Fruit fly (Drosophila melanogaster) whole organism, embryonic: Measurements from ENCODE around the gene Phb1.

Experiments used
- Adf1 ChIP-seq: fragments of 200-800 bp; sonication (Bioruptor generic); IDR thresholded peaks from 2 replicates; pipeline ENCODE4 v1.3.6; 2022; ENCODE audit warnings: missing biosample characterization, missing genetic modification characterization
- CG10959 ChIP-seq: fragments of 200-800 bp; sonication (Bioruptor generic); IDR thresholded peaks from 2 replicates; pipeline ENCODE4 v1.3.6; 2022; ENCODE audit warnings: missing biosample characterization, missing genetic modification characterization
- CG10979 ChIP-seq: fragments of 200-800 bp; sonication (Bioruptor generic); optimal IDR thresholded peaks from 2 replicates; lab custom pipeline; 2018; ENCODE audit warnings: missing biosample characterization, mild to moderate bottlenecking, missing genetic modification characterization, moderate library complexity
- CG11560 ChIP-seq: fragments of 200-800 bp; sonication (Bioruptor generic); IDR thresholded peaks from 3 replicates; pipeline ENCODE4 v1.3.6; 2022; ENCODE audit warnings: missing biosample characterization, missing genetic modification characterization
- CG12219 ChIP-seq: fragments of 200-800 bp; sonication (Bioruptor generic); optimal IDR thresholded peaks from 3 replicates; lab custom pipeline; 2018; ENCODE audit warnings: missing biosample characterization, mild to moderate bottlenecking, missing genetic modification characterization
- CG13894 ChIP-seq: fragments of 200-800 bp; sonication (Bioruptor generic); optimal IDR thresholded peaks from 3 replicates; lab custom pipeline; 2018; ENCODE audit warnings: missing biosample characterization, mild to moderate bottlenecking, missing genetic modification characterization, moderate library complexity
- CG14860 ChIP-seq: fragments of 200-800 bp; sonication (Bioruptor generic); IDR thresholded peaks from 3 replicates; pipeline ENCODE4 v1.3.6; 2022; ENCODE audit warnings: missing biosample characterization, missing genetic modification characterization; ENCODE audit not compliant: partially characterized antibody
- CG17385 ChIP-seq: fragments of 200-800 bp; sonication (Bioruptor generic); optimal IDR thresholded peaks from 3 replicates; lab custom pipeline; 2018; ENCODE audit warnings: missing biosample characterization, mild to moderate bottlenecking, missing genetic modification characterization
- CG17829 ChIP-seq: fragments of 200-800 bp; optimal IDR thresholded peaks from 2 replicates; lab custom pipeline; 2019; ENCODE audit warnings: missing biosample characterization, mild to moderate bottlenecking, missing genetic modification characterization, moderate library complexity
- CG1832 ChIP-seq: fragments of 200-800 bp; sonication (Bioruptor generic); optimal IDR thresholded peaks from 2 replicates; lab custom pipeline; 2017; ENCODE audit warnings: missing biosample characterization, mild to moderate bottlenecking, missing genetic modification characterization, inconsistent platforms
- CG18619 ChIP-seq: fragments of 200-800 bp; sonication (Bioruptor generic); optimal IDR thresholded peaks from 3 replicates; lab custom pipeline; 2017; ENCODE audit warnings: missing biosample characterization, mild to moderate bottlenecking, missing genetic modification characterization
- CG3065 ChIP-seq: fragments of 200-800 bp; sonication (Bioruptor generic); optimal IDR thresholded peaks from 2 replicates; lab custom pipeline; 2016; ENCODE audit warnings: missing biosample characterization, missing genetic modification characterization
- CG4360 ChIP-seq: fragments of 200-800 bp; sonication (Bioruptor generic); IDR thresholded peaks from 2 replicates; pipeline ENCODE4 v1.3.6; 2022; ENCODE audit warnings: missing biosample characterization, missing genetic modification characterization
- CG4820 ChIP-seq: fragments of 200-800 bp; sonication (Bioruptor generic); optimal IDR thresholded peaks from 3 replicates; lab custom pipeline; 2016; ENCODE audit warnings: missing biosample characterization, missing genetic modification characterization
- CG6175 ChIP-seq: fragments of 200-800 bp; sonication (Bioruptor generic); IDR thresholded peaks from 3 replicates; pipeline ENCODE4 v1.3.6; 2022; ENCODE audit warnings: missing biosample characterization, missing genetic modification characterization
- CG8924 ChIP-seq: fragments of 200-800 bp; optimal IDR thresholded peaks from 3 replicates; lab custom pipeline; 2019; ENCODE audit warnings: missing biosample characterization, mild to moderate bottlenecking, missing genetic modification characterization, moderate library complexity
- CG8944 ChIP-seq: fragments of 200-800 bp; sonication (Bioruptor generic); optimal IDR thresholded peaks from 3 replicates; lab custom pipeline; 2016; ENCODE audit warnings: missing biosample characterization, missing genetic modification characterization
- Dbx ChIP-seq: fragments of 200-800 bp; sonication (Bioruptor generic); IDR thresholded peaks from 3 replicates; pipeline ENCODE4 v1.3.6; 2022; ENCODE audit warnings: missing biosample characterization, missing genetic modification characterization
- Drgx ChIP-seq: fragments of 200-800 bp; sonication (Bioruptor generic); IDR thresholded peaks from 2 replicates; pipeline ENCODE4 v1.3.6; 2022; ENCODE audit warnings: missing biosample characterization, missing genetic modification characterization
- ERR ChIP-seq: fragments of 200-800 bp; sonication (Bioruptor generic); optimal IDR thresholded peaks from 2 replicates; lab custom pipeline; 2016; ENCODE audit warnings: missing biosample characterization, missing genetic modification characterization
- Fer3 ChIP-seq: fragments of 200-800 bp; sonication (Bioruptor generic); optimal IDR thresholded peaks from 2 replicates; lab custom pipeline; 2018; ENCODE audit warnings: missing biosample characterization, mild to moderate bottlenecking, missing genetic modification characterization, moderate library complexity
- Hmr ChIP-seq: fragments of 200-800 bp; sonication (Bioruptor generic); optimal IDR thresholded peaks from 3 replicates; lab custom pipeline; 2017; ENCODE audit warnings: mild to moderate bottlenecking, missing biosample characterization, missing genetic modification reagents, missing genetic modification characterization
- Med ChIP-seq: fragments of 200-800 bp; sonication (Bioruptor generic); peaks from one replicate; lab custom pipeline; 2016; ENCODE audit warnings: missing biosample characterization, missing genetic modification characterization, mild to moderate bottlenecking, inconsistent platforms, moderate library complexity
- aop ChIP-seq: fragments of 200-800 bp; sonication (Bioruptor generic); IDR thresholded peaks from 2 replicates; pipeline ENCODE4 v1.3.6; 2022; ENCODE audit warnings: missing biosample characterization, missing genetic modification characterization
- ara ChIP-seq: fragments of 200-800 bp; sonication (Bioruptor generic); IDR thresholded peaks from 2 replicates; pipeline ENCODE4 v1.3.6; 2022; ENCODE audit warnings: missing biosample characterization, missing genetic modification characterization
- bigmax ChIP-seq: fragments of 200-800 bp; sonication (Bioruptor generic); optimal IDR thresholded peaks from 2 replicates; lab custom pipeline; 2018; ENCODE audit warnings: missing biosample characterization, mild to moderate bottlenecking, missing genetic modification characterization
- bsh ChIP-seq, 2 experiments: fragments of 200-800 bp; sonication (Bioruptor generic); optimal IDR thresholded peaks; 2 replicates each; lab custom pipeline; 2017 to 2018; ENCODE audit warnings: mild to moderate bottlenecking in 2 of 2, missing biosample characterization in 2 of 2, missing genetic modification characterization in 2 of 2, moderate library complexity in 1 of 2
- cad ChIP-seq: fragments of >200 bp; optimal IDR thresholded peaks from 2 replicates; lab custom pipeline; 2017; ENCODE audit warnings: missing biosample characterization, missing genetic modification characterization
- chinmo ChIP-seq: fragments of 200-800 bp; sonication (Bioruptor generic); IDR thresholded peaks from 4 replicates; pipeline ENCODE4 v1.3.6; 2022; ENCODE audit warnings: missing biosample characterization, missing genetic modification characterization; ENCODE audit not compliant: partially characterized antibody
- ci ChIP-seq: fragments of 200-800 bp; sonication (Bioruptor generic); IDR thresholded peaks from 3 replicates; pipeline ENCODE4 v1.3.6; 2022; ENCODE audit warnings: missing biosample characterization, missing genetic modification characterization
- crol ChIP-seq: fragments of 200-800 bp; sonication (Bioruptor generic); IDR thresholded peaks from 2 replicates; pipeline ENCODE4 v1.3.6; 2022; ENCODE audit warnings: missing biosample characterization, missing genetic modification characterization
- dimm ChIP-seq: fragments of 200-800 bp; sonication (Bioruptor generic); IDR thresholded peaks from 2 replicates; pipeline ENCODE4 v1.3.6; 2022; ENCODE audit warnings: missing biosample characterization, missing genetic modification characterization
- gcm ChIP-seq: fragments of 200-800 bp; sonication (Bioruptor generic); optimal IDR thresholded peaks from 2 replicates; lab custom pipeline; 2019; ENCODE audit warnings: missing biosample characterization, mild to moderate bottlenecking, missing genetic modification characterization, moderate library complexity
- grn ChIP-seq: fragments of 200-800 bp; sonication (Bioruptor generic); optimal IDR thresholded peaks from 3 replicates; lab custom pipeline; 2017; ENCODE audit warnings: missing biosample characterization, missing genetic modification characterization
- kah ChIP-seq: fragments of 200-800 bp; sonication (Bioruptor generic); optimal IDR thresholded peaks from 2 replicates; lab custom pipeline; 2018; ENCODE audit warnings: missing biosample characterization, mild to moderate bottlenecking, missing genetic modification characterization
- nerfin-2 ChIP-seq: fragments of 200-800 bp; sonication (Bioruptor generic); IDR thresholded peaks from 2 replicates; pipeline ENCODE4 v1.3.6; 2022; ENCODE audit warnings: missing biosample characterization, missing genetic modification characterization; ENCODE audit not compliant: partially characterized antibody
- nom ChIP-seq: fragments of 200-800 bp; sonication (Bioruptor generic); optimal IDR thresholded peaks from 2 replicates; lab custom pipeline; 2017; ENCODE audit warnings: missing biosample characterization, missing genetic modification characterization, mild to moderate bottlenecking, moderate library complexity, missing genetic modification reagents
- odd ChIP-seq: fragments of 200-800 bp; sonication (Bioruptor generic); optimal IDR thresholded peaks from 2 replicates; lab custom pipeline; 2017; ENCODE audit warnings: missing biosample characterization, mild to moderate bottlenecking, missing genetic modification characterization
- otp ChIP-seq: fragments of 200-800 bp; sonication (Bioruptor generic); IDR thresholded peaks from 3 replicates; pipeline ENCODE4, ENCODE4 v1.3.6; 2022; ENCODE audit warnings: missing biosample characterization, missing genetic modification characterization
- pfk ChIP-seq: fragments of 200-800 bp; sonication (Bioruptor generic); optimal IDR thresholded peaks from 2 replicates; lab custom pipeline; 2018; ENCODE audit warnings: missing biosample characterization, mild to moderate bottlenecking, missing genetic modification characterization, moderate library complexity
- ranshi ChIP-seq: fragments of 200-800 bp; sonication (Bioruptor generic); IDR thresholded peaks from 2 replicates; pipeline ENCODE4 v1.3.6; 2022; ENCODE audit warnings: missing biosample characterization, missing genetic modification characterization
- sens ChIP-seq: fragments of 200-800 bp; sonication (Bioruptor generic); peaks from one replicate; lab custom pipeline; 2016; ENCODE audit warnings: missing biosample characterization, missing genetic modification characterization
- sisA ChIP-seq: fragments of 200-800 bp; sonication (Bioruptor generic); IDR thresholded peaks from 2 replicates; pipeline ENCODE4 v1.3.6; 2022; ENCODE audit warnings: missing biosample characterization, missing genetic modification characterization
- twi ChIP-seq: fragments of 200-800 bp; optimal IDR thresholded peaks from 2 replicates; lab custom pipeline; 2019; ENCODE audit warnings: missing biosample characterization, mild to moderate bottlenecking, missing genetic modification characterization, moderate library complexity
- vvl ChIP-seq: fragments of 200-800 bp; sonication (Bioruptor generic); IDR thresholded peaks from 2 replicates; pipeline ENCODE4 v1.3.6; 2022; ENCODE audit warnings: missing biosample characterization, missing genetic modification characterization
- z ChIP-seq: fragments of 200-800 bp; sonication (Bioruptor generic); IDR thresholded peaks from 3 replicates; pipeline ENCODE4 v1.3.6; 2022; ENCODE audit warnings: missing biosample characterization, missing genetic modification characterization
- zen2 ChIP-seq: fragments of 200-800 bp; sonication (Bioruptor generic); IDR thresholded peaks from 3 replicates; pipeline ENCODE4 v1.3.6; 2022; ENCODE audit warnings: missing biosample characterization, missing genetic modification characterization; ENCODE audit not compliant: partially characterized antibody
- zfh1 ChIP-seq: fragments of 200-800 bp; sonication (Bioruptor generic); IDR thresholded peaks from 3 replicates; pipeline ENCODE4 v1.3.6; 2022; ENCODE audit warnings: missing biosample characterization, missing genetic modification characterization

Gene Phb1

DNA sequence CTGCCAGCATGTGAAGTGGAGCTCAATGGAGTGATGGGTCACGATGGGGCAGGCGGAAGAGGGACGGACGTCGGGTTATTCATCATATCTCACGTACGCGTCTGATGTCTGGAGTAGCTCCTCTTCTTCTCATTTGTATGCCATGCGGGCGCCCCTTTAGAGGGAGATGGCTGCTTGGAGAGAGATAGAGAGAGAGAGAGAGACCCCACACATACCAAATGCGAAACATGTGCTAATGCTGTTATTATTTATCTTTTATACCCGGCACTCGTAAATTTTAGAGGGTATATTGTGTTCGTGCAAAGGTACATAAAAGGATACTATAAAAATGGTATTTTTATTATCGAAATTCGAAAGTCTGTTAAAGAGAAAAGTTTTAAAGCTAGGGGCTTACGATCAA lies 22.4 kb upstream of the Phb1 start (continued):
- TF ChIP-seq odd (GFP tag; lab: Kevin White, UChicago) (no peak), aop (GFP tag; lab: Robert Waterston, UW) (no peak), grn (no peak), vvl (peak; percentile 77), cad (GFP tag; lab: Kevin White, UChicago) (no peak), crol (GFP tag; lab: Robert Waterston, UW) (peak; percentile 50; the same call in 1 of the 2 replicates), Med (GFP tag; lab: Kevin White, UChicago) (no peak), Hmr (GFP tag; lab: Kevin White, UChicago) (peak; percentile 8), gcm (peak; percentile 92), CG8944 (GFP tag; lab: Kevin White, UChicago) (no peak), CG1832 (GFP tag; lab: Kevin White, UChicago) (peak; percentile 68), ci (0 out of 3 replicates have a peak, but pooled peaks have one; percentile 23), CG12219 (GFP tag; lab: Kevin White, UChicago) (no peak), zfh1 (GFP tag; lab: Robert Waterston, UW) (no peak), CG13894 (peak; percentile 18), ranshi (GFP tag; lab: Robert Waterston, UW) (no peak), CG4820 (no peak), z (GFP tag; lab: Robert Waterston, UW) (0 out of 3 replicates have a peak, but pooled peaks have one; percentile 24), CG18619 (no peak), sens (GFP tag; lab: Kevin White, UChicago) (peak; percentile 38), CG17385 (GFP tag; lab: Kevin White, UChicago) (peak; percentile 56), twi (tag; lab: Kevin White, UChicago) (peak; percentile 92)

DNA sequence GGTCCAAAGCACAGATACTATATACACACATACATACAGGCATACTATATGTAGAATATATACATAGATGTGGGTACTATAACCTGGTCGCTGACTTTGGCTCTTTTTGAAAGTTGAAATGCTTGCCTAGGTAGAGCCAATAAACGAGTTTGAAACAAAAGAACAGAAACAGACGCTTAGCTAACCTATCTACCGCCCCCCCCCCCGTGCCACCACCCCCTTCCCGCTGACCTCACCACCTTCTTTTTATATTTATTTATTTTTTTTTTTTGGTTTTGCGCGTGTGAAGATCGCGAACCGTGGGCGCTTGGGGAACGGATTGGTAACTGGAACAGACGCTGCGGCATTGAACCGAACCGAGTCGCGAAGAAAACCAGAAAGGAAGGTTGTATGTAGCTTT lies 20.4 kb upstream of the Phb1 start:
- peak; percentile 89; the same call in 2 of the 4 replicates for TF ChIP-seq chinmo (GFP tag; lab: Robert Waterston, UW)
- TF ChIP-seq Drgx, result peak; percentile 47; the same call in 1 of the 2 replicates
- peak; percentile 60; the same call in 1 of the 3 replicates for TF ChIP-seq CG6175 (GFP tag; lab: Robert Waterston, UW)
- no peak for TF ChIP-seq otp (GFP tag; lab: Robert Waterston, UW)
- peak; percentile 77 for TF ChIP-seq crol (GFP tag; lab: Robert Waterston, UW)
- TF ChIP-seq CG10959, result no peak
- peak; percentile 83 for TF ChIP-seq nom (GFP tag; lab: Kevin White, UChicago)
- TF ChIP-seq bigmax (GFP tag; lab: Kevin White, UChicago), result no peak
- peak; percentile 88 for TF ChIP-seq pfk (GFP tag; lab: Kevin White, UChicago)
- peak; percentile 78 for TF ChIP-seq CG13894
- peak; percentile 14; the same call in 1 of the 2 replicates for TF ChIP-seq Adf1 (GFP tag; lab: Robert Waterston, UW)
- TF ChIP-seq bsh (GFP tag; optimal IDR thresholded peaks at IDR 0.05; lab: Kevin White, UChicago), result peak in 1 of 2 experiments; percentile 19

DNA sequence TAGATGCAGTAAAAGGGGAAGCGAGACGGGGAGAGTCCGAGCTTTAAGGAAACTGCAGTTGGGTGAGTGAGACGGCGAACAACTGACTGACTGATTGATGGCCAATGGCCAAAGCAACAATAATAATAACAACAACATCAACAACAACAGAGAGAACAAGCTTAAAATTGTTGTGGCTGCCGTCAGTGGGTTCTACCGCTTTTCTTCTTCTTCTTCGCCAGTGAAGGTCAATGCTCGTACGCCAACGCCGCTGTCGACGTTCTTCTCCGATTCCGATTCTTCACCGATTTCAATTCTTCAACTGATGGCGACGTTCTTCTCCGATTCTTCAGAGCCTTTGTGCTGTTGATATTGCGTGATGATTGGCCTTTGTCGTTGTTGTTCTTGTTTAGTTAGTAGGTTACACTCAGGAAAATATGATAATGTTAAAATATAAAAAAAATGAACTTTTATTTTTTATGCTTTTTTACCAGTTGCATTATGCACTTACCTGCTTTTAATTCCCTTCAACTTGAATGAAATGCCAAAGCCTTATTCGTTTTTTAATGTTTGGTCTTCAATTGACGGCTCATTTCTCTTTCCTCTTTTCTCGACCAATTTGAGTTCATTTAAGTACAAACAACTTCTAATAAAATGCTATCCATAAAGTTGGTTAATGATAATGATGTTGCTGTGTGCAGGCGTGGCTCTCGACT lies 18.7 kb upstream of the Phb1 start:
- TF ChIP-seq ara (GFP tag; lab: Robert Waterston, UW) (no peak), vvl (peak; percentile 13; the same call in 1 of the 2 replicates), CG4360 (0 out of 2 replicates have a peak, but pooled peaks have one; percentile 9), Dbx (no peak), CG3065 (GFP tag; lab: Kevin White, UChicago) (no peak), Fer3 (tag; lab: Kevin White, UChicago) (peak; percentile 12), nerfin-2 (GFP tag; lab: Robert Waterston, UW) (no peak), CG11560 (no peak), zen2 (GFP tag; lab: Robert Waterston, UW) (no peak), dimm (GFP tag; lab: Robert Waterston, UW) (no peak), ERR (no peak), sisA (GFP tag; lab: Robert Waterston, UW) (no peak), CG17829 (tag; lab: Kevin White, UChicago) (no peak), CG10979 (peak; percentile 27), CG8924 (tag; lab: Kevin White, UChicago) (no peak), CG14860 (GFP tag; lab: Robert Waterston, UW) (no peak), kah (no peak), aop (GFP tag; lab: Robert Waterston, UW) (no peak)
